Fruit fly (Drosophila melanogaster): ENCODE measurements around the gene Nup35.

- TF ChIP-seq GATAd (GFP tag; optimal IDR thresholded peaks at IDR 0.05) (no peak), Hr78 (GFP tag; optimal IDR thresholded peaks at IDR 0.05) (no peak), HLH106 (tag; optimal IDR thresholded peaks at IDR 0.05) (no peak), OdsH (GFP tag; optimal IDR thresholded peaks at IDR 0.05) (no peak), dsf (GFP tag; optimal IDR thresholded peaks at IDR 0.05; ENCODE audit: borderline replicate concordance) (no peak), tai (GFP tag; optimal IDR thresholded peaks at IDR 0.05) (no peak), lola (GFP tag; optimal IDR thresholded peaks at IDR 0.05) (no peak), sv (GFP tag; optimal IDR thresholded peaks at IDR 0.05) (no peak), psq (GFP tag; optimal IDR thresholded peaks at IDR 0.05) (no peak)
Measured at dm6 chrX:18621649-18622346, 26.2 kb upstream of the Nup35 start.

Data from whole organism, wandering third instar larva.